Worm (Caenorhabditis elegans) whole organism, L4 larva: Measurements from ENCODE around the gene fipr-7.

Source experiments
- F37D6.2 ChIP-seq: sonication (generic microtip); optimal IDR thresholded peaks from 2 replicates; lab custom pipeline; 2016; ENCODE audit warnings: mild to moderate bottlenecking, missing genetic modification characterization, missing compliant biosample characterization
- F44E2.7 ChIP-seq: fragments of 200-800 bp; sonication (Bioruptor generic); IDR thresholded peaks from 2 replicates; pipeline ENCODE4 v2.1.2; 2022; ENCODE audit warnings: missing genetic modification characterization, missing compliant biosample characterization
- F49E8.2 ChIP-seq: sonication (generic microtip); optimal IDR thresholded peaks from 2 replicates; lab custom pipeline; 2016; ENCODE audit warnings: missing compliant biosample characterization, mild to moderate bottlenecking, missing genetic modification characterization, borderline replicate concordance
- Y48G9A.11 ChIP-seq: fragments of 200-800 bp; sonication (Bioruptor generic); IDR thresholded peaks from 2 replicates; pipeline ENCODE4 v1.3.6; 2022; ENCODE audit warnings: missing genetic modification reagents, missing genetic modification characterization, missing compliant biosample characterization
- Y5F2A.4 ChIP-seq: fragments of 200-800 bp; sonication (Bioruptor generic); optimal IDR thresholded peaks from 2 replicates; lab custom pipeline; 2018; ENCODE audit warnings: mild to moderate bottlenecking, missing genetic modification characterization, missing compliant biosample characterization
- Y75B8A.6 ChIP-seq: fragments of 200-800 bp; sonication (Bioruptor generic); IDR thresholded peaks from 2 replicates; pipeline ENCODE4 v1.3.6; 2022; ENCODE audit warnings: missing genetic modification reagents, missing genetic modification characterization, missing compliant biosample characterization
- ZK546.5 ChIP-seq, 2 experiments: sonication (generic microtip); optimal IDR thresholded peaks; 2 replicates each; lab custom pipeline; 2017; ENCODE audit warnings: missing biosample characterization in 2 of 2, missing genetic modification characterization in 2 of 2
- aha-1 ChIP-seq: fragments of 150-350 bp; peaks from one replicate; lab custom pipeline; 2014; ENCODE audit warnings: missing biosample characterization, missing genetic modification characterization
- ama-1 ChIP-seq: fragments of 150-350 bp; optimal IDR thresholded peaks from 2 replicates; lab custom pipeline; 2014; ENCODE audit warnings: inconsistent platforms, mixed read lengths
- arid-1 ChIP-seq: fragments of 200-800 bp; sonication (Bioruptor generic); conservative IDR thresholded peaks from 2 replicates; pipeline ENCODE4 v1.3.6; 2022; ENCODE audit warnings: missing genetic modification reagents, missing genetic modification characterization, missing compliant biosample characterization
- ceh-28 ChIP-seq: fragments of 150-350 bp; optimal IDR thresholded peaks from 2 replicates; lab custom pipeline; 2014; ENCODE audit warnings: missing biosample characterization, missing genetic modification reagents, missing genetic modification characterization
- ceh-32 ChIP-seq: sonication (generic microtip); optimal IDR thresholded peaks from 2 replicates; lab custom pipeline; 2016; ENCODE audit warnings: mild to moderate bottlenecking, missing genetic modification characterization, missing compliant biosample characterization; ENCODE audit not compliant: poor library complexity
- ceh-62 ChIP-seq: sonication (generic microtip); optimal IDR thresholded peaks from 2 replicates; lab custom pipeline; 2017; ENCODE audit warnings: missing biosample characterization, missing genetic modification characterization
- ceh-82 ChIP-seq: sonication (generic microtip); optimal IDR thresholded peaks from 2 replicates; lab custom pipeline; 2017; ENCODE audit warnings: missing biosample characterization, missing genetic modification characterization
- cey-2 ChIP-seq: sonication (generic microtip); optimal IDR thresholded peaks from 3 replicates; lab custom pipeline; 2017; ENCODE audit warnings: missing genetic modification characterization, mild to moderate bottlenecking, missing compliant biosample characterization, antibody characterized with exemption, borderline replicate concordance; ENCODE audit not compliant: insufficient read depth
- ctbp-1 ChIP-seq: fragments of 200-800 bp; sonication (Bioruptor generic); IDR thresholded peaks from 2 replicates; pipeline ENCODE4 v1.3.6; 2022; ENCODE audit warnings: missing genetic modification reagents, missing genetic modification characterization, missing compliant biosample characterization
- daf-19 ChIP-seq: fragments of 200-800 bp; sonication (Bioruptor generic); conservative IDR thresholded peaks from 2 replicates; pipeline ENCODE4 v1.3.6; 2022; ENCODE audit warnings: missing genetic modification characterization, missing compliant biosample characterization
- dmd-8 ChIP-seq: fragments of 200-800 bp; sonication (Bioruptor generic); IDR thresholded peaks from 2 replicates; pipeline ENCODE4 v1.3.6; 2022; ENCODE audit warnings: missing genetic modification characterization, missing compliant biosample characterization
- egl-27 ChIP-seq: sonication (generic microtip); optimal IDR thresholded peaks from 3 replicates; lab custom pipeline; 2017; ENCODE audit warnings: missing biosample characterization, missing genetic modification reagents, missing genetic modification characterization
- fkh-10 ChIP-seq: fragments of 150-350 bp; optimal IDR thresholded peaks from 2 replicates; lab custom pipeline; 2014; ENCODE audit warnings: missing biosample characterization, missing genetic modification reagents, missing genetic modification characterization
- fos-1 ChIP-seq: fragments of 150-350 bp; optimal IDR thresholded peaks from 2 replicates; lab custom pipeline; 2014; ENCODE audit warnings: missing biosample characterization, missing genetic modification characterization
- jun-1 ChIP-seq: fragments of 150-350 bp; optimal IDR thresholded peaks from 2 replicates; lab custom pipeline; 2014; ENCODE audit warnings: missing biosample characterization, missing genetic modification reagents, missing genetic modification characterization
- lin-29 ChIP-seq: fragments of 200-800 bp; sonication (Bioruptor generic); IDR thresholded peaks from 2 replicates; pipeline ENCODE4 v1.3.6; 2022; ENCODE audit warnings: missing genetic modification reagents, missing genetic modification characterization, missing compliant biosample characterization
- lin-38 ChIP-seq: fragments of 200-800 bp; sonication (Bioruptor generic); IDR thresholded peaks from 2 replicates; pipeline ENCODE4 v1.3.6; 2022; ENCODE audit warnings: missing genetic modification reagents, missing genetic modification characterization, missing compliant biosample characterization
- lin-39 ChIP-seq: fragments of 150-350 bp; optimal IDR thresholded peaks from 2 replicates; lab custom pipeline; 2014; ENCODE audit warnings: missing biosample characterization, missing genetic modification reagents, missing genetic modification characterization
- madf-5 ChIP-seq, 2 experiments: fragments of 200-800 bp; sonication (Bioruptor generic); IDR thresholded peaks; 2 replicates each; pipeline ENCODE4 v1.3.6; 2022; ENCODE audit warnings: missing compliant biosample characterization in 2 of 2, missing genetic modification characterization in 2 of 2
- mdl-1 ChIP-seq, 2 experiments: fragments of 150-350 bp in 1 of 2; sonication (generic microtip) in 1 of 2; optimal IDR thresholded peaks; 2 replicates each; lab custom pipeline; 2014 to 2017; ENCODE audit warnings: missing biosample characterization in 2 of 2, missing genetic modification characterization in 2 of 2
- mdt-29 ChIP-seq: fragments of 200-800 bp; sonication (Bioruptor generic); IDR thresholded peaks from 2 replicates; pipeline ENCODE4 v1.3.6; 2022; ENCODE audit warnings: missing genetic modification reagents, missing genetic modification characterization, missing compliant biosample characterization
- mes-2 ChIP-seq: sonication (generic microtip); optimal IDR thresholded peaks from 2 replicates; lab custom pipeline; 2016; ENCODE audit warnings: missing genotype, mild to moderate bottlenecking, missing genetic modification characterization, missing compliant biosample characterization; ENCODE audit not compliant: poor library complexity, severe bottlenecking
- mxl-3 ChIP-seq: fragments of 200-800 bp; sonication (Bioruptor generic); optimal IDR thresholded peaks from 2 replicates; lab custom pipeline; 2018; ENCODE audit warnings: mild to moderate bottlenecking, missing genetic modification characterization, missing compliant biosample characterization
- nhr-11 ChIP-seq: fragments of 150-350 bp; optimal IDR thresholded peaks from 2 replicates; lab custom pipeline; 2014; ENCODE audit warnings: missing biosample characterization, missing genetic modification characterization
- nhr-48 ChIP-seq: sonication (generic microtip); optimal IDR thresholded peaks from 2 replicates; lab custom pipeline; 2016; ENCODE audit warnings: mild to moderate bottlenecking, missing genetic modification characterization, missing compliant biosample characterization
- nhr-77 ChIP-seq: fragments of 150-350 bp; optimal IDR thresholded peaks from 2 replicates; lab custom pipeline; 2014; ENCODE audit warnings: missing biosample characterization, missing genetic modification characterization
- pha-4 ChIP-seq, 2 experiments: fragments of 150-350 bp in 1 of 2; fragments of 200-800 bp in 1 of 2; sonication (Bioruptor generic) in 1 of 2; IDR thresholded peaks in 1 of 2; optimal IDR thresholded peaks in 1 of 2; 2 replicates each; pipeline versions ENCODE4 v1.3.6 to Lab custom; 2014 to 2022; ENCODE audit warnings: missing genetic modification characterization in 2 of 2, missing genetic modification reagents in 2 of 2, missing biosample characterization in 1 of 2, missing compliant biosample characterization in 1 of 2
- pqm-1 ChIP-seq: sonication (generic microtip); optimal IDR thresholded peaks from 2 replicates; lab custom pipeline; 2017; ENCODE audit warnings: missing biosample characterization, missing genetic modification characterization
- rbr-2 ChIP-seq: sonication (generic microtip); optimal IDR thresholded peaks from 2 replicates; lab custom pipeline; 2016; ENCODE audit warnings: missing genotype, missing genetic modification characterization, missing compliant biosample characterization
- saeg-2 ChIP-seq: fragments of 200-800 bp; sonication (Bioruptor generic); IDR thresholded peaks from 2 replicates; pipeline ENCODE4 v1.3.6; 2022; ENCODE audit warnings: missing genetic modification reagents, missing genetic modification characterization, missing compliant biosample characterization
- sdz-12 ChIP-seq: fragments of 200-800 bp; sonication (Bioruptor generic); optimal IDR thresholded peaks from 2 replicates; lab custom pipeline; 2018; ENCODE audit warnings: mild to moderate bottlenecking, missing genetic modification characterization, missing compliant biosample characterization
- tra-1 ChIP-seq: fragments of 200-800 bp; sonication (Bioruptor generic); IDR thresholded peaks from 2 replicates; pipeline ENCODE4 v1.3.6; 2022; ENCODE audit warnings: missing genetic modification reagents, missing genetic modification characterization, missing compliant biosample characterization
- unc-130 ChIP-seq: sonication (generic microtip); optimal IDR thresholded peaks from 2 replicates; lab custom pipeline; 2016; ENCODE audit warnings: missing genetic modification reagents, missing genetic modification characterization, missing compliant biosample characterization
- unc-39 ChIP-seq: sonication (generic microtip); optimal IDR thresholded peaks from 2 replicates; lab custom pipeline; 2017; ENCODE audit warnings: missing biosample characterization, missing genetic modification characterization
- unc-62 ChIP-seq, 3 experiments: fragments of 150-350 bp in 1 of 3; sonication (generic microtip); optimal IDR thresholded peaks in 2 of 3; peaks in 1 of 3; 1 replicate in 1 of 3; 2 replicates in 2 of 3; lab custom pipeline; 2014 to 2017; ENCODE audit warnings: missing biosample characterization in 3 of 3, missing genetic modification characterization in 3 of 3, missing genetic modification reagents in 3 of 3, missing genotype in 1 of 3
- zag-1 ChIP-seq: fragments of 150-350 bp; optimal IDR thresholded peaks from 2 replicates; lab custom pipeline; 2014; ENCODE audit warnings: missing biosample characterization, missing genetic modification characterization
- zfp-2 ChIP-seq: sonication (generic microtip); optimal IDR thresholded peaks from 2 replicates; lab custom pipeline; 2016; ENCODE audit warnings: mild to moderate bottlenecking, missing genetic modification characterization, missing compliant biosample characterization
- zfp-3 ChIP-seq: fragments of 200-800 bp; sonication (Bioruptor generic); conservative IDR thresholded peaks from 2 replicates; pipeline ENCODE4 v1.3.6; 2022; ENCODE audit warnings: missing genetic modification reagents, missing genetic modification characterization, missing compliant biosample characterization
- zip-2 ChIP-seq: fragments of 150-350 bp; optimal IDR thresholded peaks from 2 replicates; lab custom pipeline; 2014; ENCODE audit warnings: missing biosample characterization, missing genetic modification characterization

The fipr-7 gene

DNA sequence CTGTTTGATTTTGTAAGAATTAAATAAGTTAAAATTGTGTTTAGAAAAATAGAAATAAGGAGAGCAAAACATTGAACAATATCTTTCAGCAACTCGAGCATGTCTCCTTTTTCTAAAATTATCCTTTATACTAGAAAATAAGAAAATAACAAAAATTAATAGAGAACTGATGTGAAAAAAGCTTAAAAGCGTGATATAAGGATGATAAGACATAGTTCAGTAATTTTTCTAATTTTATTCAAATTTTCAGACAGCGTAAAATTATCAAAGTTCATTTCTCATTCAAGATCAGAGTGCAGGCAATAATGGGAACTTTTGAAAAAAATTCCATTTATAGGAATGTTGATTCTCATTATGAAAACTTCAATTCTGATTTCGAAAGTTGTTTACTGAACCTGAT, 3.7 kb downstream of the fipr-7 start, which contains the start of gene str-182:
TSS of gene str-182 (minus strand) at position 101 of the 400 bp plus-strand sequence.
- TF ChIP-seq ceh-62 (tag; lab: Kevin White, UChicago) (no peak), cey-2 (tag; lab: Kevin White, UChicago) (no peak), ceh-82 (tag; lab: Kevin White, UChicago) (no peak), saeg-2 (GFP tag; lab: Robert Waterston, UW) (no peak), jun-1 (tag; lab: Kevin White, UChicago) (no peak), madf-5 (GFP tag; IDR thresholded peaks at IDR 0.05; lab: Robert Waterston, UW) (no peak), rbr-2 (tag; lab: Kevin White, UChicago) (no peak), zfp-2 (tag; lab: Kevin White, UChicago) (no peak), mdt-29 (GFP tag; lab: Robert Waterston, UW) (no peak), arid-1 (GFP tag; lab: Robert Waterston, UW) (no peak), ZK546.5 (tag; optimal IDR thresholded peaks at IDR 0.05; lab: Kevin White, UChicago) (no peak), aha-1 (tag; lab: Kevin White, UChicago) (no peak), fkh-10 (no peak), mdl-1 (tag; optimal IDR thresholded peaks at IDR 0.05; lab: Kevin White, UChicago) (no peak), ceh-32 (tag; lab: Kevin White, UChicago) (no peak), lin-29 (no peak), pqm-1 (tag; lab: Kevin White, UChicago) (no peak)

ce11 chrV:10237171-10237570, 7.5 kb downstream of the fipr-7 start:
- TF ChIP-seq aha-1 (tag; lab: Kevin White, UChicago) (peak; percentile 96), zip-2 (no peak), F37D6.2 (no peak)

DNA sequence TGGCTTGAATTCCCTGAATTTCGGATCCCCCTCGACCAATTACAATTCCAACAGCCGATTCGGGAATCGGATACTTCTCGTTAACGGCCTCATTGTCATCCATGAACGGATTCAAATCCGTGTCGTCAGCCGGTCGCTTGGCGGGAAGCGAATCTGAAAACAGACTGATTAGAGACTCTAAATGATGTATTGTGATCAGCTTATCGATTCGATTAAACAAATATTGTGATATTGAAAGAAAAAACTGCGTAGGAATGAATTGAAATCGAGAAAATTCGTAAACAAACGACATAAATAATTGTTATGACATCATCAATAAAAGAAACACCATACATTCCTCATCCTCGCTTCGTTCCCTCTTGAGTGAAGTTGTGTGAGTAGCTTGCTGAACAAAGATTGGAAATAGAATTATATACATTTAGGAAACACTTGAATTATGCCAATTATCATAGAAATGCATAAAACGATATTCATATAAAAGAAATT, 8.4 kb downstream of the fipr-7 start:
- no peak for TF ChIP-seq egl-27 (tag; lab: Kevin White, UChicago)
- peak; percentile 55 for TF ChIP-seq sdz-12 (GFP tag; lab: Kevin White, UChicago)
- no peak for TF ChIP-seq tra-1 (GFP tag; lab: Robert Waterston, UW)
- TF ChIP-seq ctbp-1 (GFP tag; lab: Robert Waterston, UW), result 0 out of 2 replicates have a peak, but pooled peaks have one; percentile 49
- no peak; the same call in 1 of the 2 replicates for TF ChIP-seq dmd-8 (GFP tag; lab: Robert Waterston, UW)
- TF ChIP-seq arid-1 (GFP tag; lab: Robert Waterston, UW), result 0 out of 2 replicates have a peak, but pooled peaks have one; percentile 6
- TF ChIP-seq mes-2 (tag; lab: Kevin White, UChicago), result peak; percentile 3
- TF ChIP-seq nhr-11 (tag; lab: Kevin White, UChicago), result no peak
- no peak for TF ChIP-seq unc-39 (tag; lab: Kevin White, UChicago)
- TF ChIP-seq ceh-28 (tag; lab: Kevin White, UChicago), result no peak
- no peak for TF ChIP-seq lin-39 (tag; lab: Kevin White, UChicago)
- TF ChIP-seq mdt-29 (GFP tag; lab: Robert Waterston, UW), result peak; percentile 33; the same call in 1 of the 2 replicates
- TF ChIP-seq pha-4 (GFP tag; IDR thresholded peaks at IDR 0.05; lab: Robert Waterston, UW), result peak; percentile 50; the same call in 1 of the 2 replicates
- no peak for TF ChIP-seq pha-4 (tag; optimal IDR thresholded peaks at IDR 0.05; lab: Kevin White, UChicago)
- TF ChIP-seq daf-19 (GFP tag; lab: Robert Waterston, UW), result peak; percentile 32; the same call in 1 of the 2 replicates
- peak; percentile 18 for TF ChIP-seq Y5F2A.4 (GFP tag; lab: Kevin White, UChicago)
- TF ChIP-seq lin-38 (GFP tag; lab: Robert Waterston, UW), result peak; percentile 67
- TF ChIP-seq fos-1 (tag; lab: Kevin White, UChicago), result no peak
- no peak for TF ChIP-seq mxl-3 (GFP tag; lab: Kevin White, UChicago)
- TF ChIP-seq unc-130 (GFP tag; lab: Kevin White, UChicago), result peak; percentile 42
- 0 out of 2 replicates have a peak, but pooled peaks have one; percentile 79 for TF ChIP-seq Y75B8A.6 (GFP tag; lab: Robert Waterston, UW)
- no peak for TF ChIP-seq nhr-48 (tag; lab: Kevin White, UChicago)
- no peak for TF ChIP-seq ceh-32 (tag; lab: Kevin White, UChicago)
- peak; percentile 48 for TF ChIP-seq F49E8.2
- TF ChIP-seq unc-62 (GFP tag; optimal IDR thresholded peaks at IDR 0.05 in 1 of 2; lab: Kevin White, UChicago), result no peak
- TF ChIP-seq unc-62 (tag; optimal IDR thresholded peaks at IDR 0.05; lab: Kevin White, UChicago), result no peak
- no peak for TF ChIP-seq ZK546.5 (tag; optimal IDR thresholded peaks at IDR 0.05; lab: Kevin White, UChicago)
- TF ChIP-seq zag-1 (tag; lab: Kevin White, UChicago), result no peak
- peak; percentile 87 for TF ChIP-seq ama-1 (lab: Kevin White, UChicago)
- TF ChIP-seq F44E2.7 (GFP tag; lab: Robert Waterston, UW), result no peak
- TF ChIP-seq Y48G9A.11, result 0 out of 2 replicates have a peak, but pooled peaks have one; percentile 23
- no peak for TF ChIP-seq nhr-77 (tag; lab: Kevin White, UChicago)
- TF ChIP-seq zfp-3, result no peak
- no peak for TF ChIP-seq ceh-62 (tag; lab: Kevin White, UChicago)
